Worm (Caenorhabditis elegans) whole organism, early embryonic: ENCODE results near the gene F14F3.4.

Experiments used
- ama-1 ChIP-seq: fragments of 150-350 bp; optimal IDR thresholded peaks from 2 replicates; lab custom pipeline; 2014
- flt-1 ChIP-seq: fragments of 200-800 bp; sonication (Bioruptor generic); IDR thresholded peaks from 2 replicates; pipeline ENCODE4 v1.3.6; 2022; ENCODE audit warnings: missing genetic modification characterization, missing compliant biosample characterization
- hnd-1 ChIP-seq: sonication (generic microtip); optimal IDR thresholded peaks from 2 replicates; lab custom pipeline; 2016; ENCODE audit warnings: missing genetic modification characterization, missing compliant biosample characterization
- pes-1 ChIP-seq: fragments of 200-800 bp; sonication (Bioruptor generic); IDR thresholded peaks from 2 replicates; pipeline ENCODE4 v1.3.6; 2022; ENCODE audit warnings: missing genetic modification reagents, missing genetic modification characterization, missing compliant biosample characterization
- tbx-37 ChIP-seq: fragments of 200-800 bp; sonication (Bioruptor generic); conservative IDR thresholded peaks from 2 replicates; pipeline ENCODE4 v1.3.6; 2022; ENCODE audit warnings: missing genetic modification reagents, missing genetic modification characterization, missing compliant biosample characterization

ce11 chrX:10553048-10553447 is 31.8 kb upstream of the F14F3.4 start:
- TF ChIP-seq pes-1 (GFP tag; lab: Robert Waterston, UW), result no peak
- TF ChIP-seq hnd-1 (tag; lab: Kevin White, UChicago), result no peak
- TF ChIP-seq ama-1, result no peak
- no peak for TF ChIP-seq flt-1
- no peak for TF ChIP-seq tbx-37
